Fruit fly (Drosophila melanogaster) whole organism, embryonic: Measurements from ENCODE around the gene mh.

Experiments
- Asciz ChIP-seq: fragments of 200-800 bp; sonication (Bioruptor generic); optimal IDR thresholded peaks from 2 replicates; lab custom pipeline; 2017; ENCODE audit warnings: missing biosample characterization, mild to moderate bottlenecking, missing genetic modification characterization, missing genetic modification reagents
- B-H2 ChIP-seq: fragments of 200-800 bp; sonication (Bioruptor generic); optimal IDR thresholded peaks from 2 replicates; lab custom pipeline; 2018; ENCODE audit warnings: missing biosample characterization, mild to moderate bottlenecking, missing genetic modification characterization
- BtbVII ChIP-seq: fragments of 200-800 bp; sonication (Bioruptor generic); optimal IDR thresholded peaks from 3 replicates; lab custom pipeline; 2017; ENCODE audit warnings: missing biosample characterization, mild to moderate bottlenecking, missing genetic modification characterization
- Bteb2 ChIP-seq: fragments of 200-800 bp; sonication (Bioruptor generic); optimal IDR thresholded peaks from 2 replicates; lab custom pipeline; 2016; ENCODE audit warnings: missing biosample characterization, missing genetic modification characterization
- CG10959 ChIP-seq: fragments of 200-800 bp; sonication (Bioruptor generic); IDR thresholded peaks from 2 replicates; pipeline ENCODE4 v1.3.6; 2022; ENCODE audit warnings: missing biosample characterization, missing genetic modification characterization
- CG11695 ChIP-seq: fragments of 200-800 bp; sonication (Bioruptor generic); IDR thresholded peaks from 3 replicates; pipeline ENCODE4 v1.3.6; 2022; ENCODE audit warnings: missing biosample characterization, missing genetic modification characterization
- CG13287 ChIP-seq: fragments of 200-800 bp; sonication (Bioruptor generic); IDR thresholded peaks from 2 replicates; pipeline ENCODE4 v1.3.6; 2022; ENCODE audit warnings: missing biosample characterization, missing genetic modification characterization; ENCODE audit not compliant: partially characterized antibody
- CG17802 ChIP-seq: fragments of 200-800 bp; sonication (Bioruptor generic); optimal IDR thresholded peaks from 2 replicates; lab custom pipeline; 2018; ENCODE audit warnings: missing biosample characterization, mild to moderate bottlenecking, missing genetic modification characterization, moderate library complexity
- CG1832 ChIP-seq: fragments of 200-800 bp; sonication (Bioruptor generic); optimal IDR thresholded peaks from 2 replicates; lab custom pipeline; 2017; ENCODE audit warnings: missing biosample characterization, mild to moderate bottlenecking, missing genetic modification characterization, inconsistent platforms
- CG30431 ChIP-seq: fragments of 200-800 bp; sonication (Bioruptor generic); optimal IDR thresholded peaks from 2 replicates; lab custom pipeline; 2017; ENCODE audit warnings: missing biosample characterization, missing genetic modification characterization
- CG3065 ChIP-seq: fragments of 200-800 bp; sonication (Bioruptor generic); optimal IDR thresholded peaks from 2 replicates; lab custom pipeline; 2016; ENCODE audit warnings: missing biosample characterization, missing genetic modification characterization
- CG31441 ChIP-seq: fragments of 200-800 bp; sonication (Bioruptor generic); IDR thresholded peaks from 2 replicates; pipeline ENCODE4 v1.3.6; 2022; ENCODE audit warnings: missing biosample characterization, missing genetic modification characterization
- CG33213 ChIP-seq: fragments of 200-800 bp; sonication (Bioruptor generic); optimal IDR thresholded peaks from 3 replicates; lab custom pipeline; 2016; ENCODE audit warnings: missing biosample characterization, missing genetic modification characterization
- CG3407 ChIP-seq: fragments of 200-800 bp; sonication (Bioruptor generic); optimal IDR thresholded peaks from 2 replicates; lab custom pipeline; 2018; ENCODE audit warnings: missing biosample characterization, mild to moderate bottlenecking, missing genetic modification characterization
- CG34376 ChIP-seq: fragments of 200-800 bp; sonication (Bioruptor generic); optimal IDR thresholded peaks from 2 replicates; lab custom pipeline; 2018; ENCODE audit warnings: missing biosample characterization, mild to moderate bottlenecking, missing genetic modification characterization
- CG4404 ChIP-seq: fragments of 200-800 bp; sonication (Bioruptor generic); IDR thresholded peaks from 2 replicates; pipeline ENCODE4 v1.3.6; 2022; ENCODE audit warnings: missing biosample characterization, missing genetic modification characterization
- CG4707 ChIP-seq: fragments of 200-800 bp; sonication (Bioruptor generic); optimal IDR thresholded peaks from 2 replicates; lab custom pipeline; 2018; ENCODE audit warnings: missing biosample characterization, mild to moderate bottlenecking, missing genetic modification characterization, moderate library complexity
- CG6683 ChIP-seq: fragments of 200-800 bp; sonication (Bioruptor generic); optimal IDR thresholded peaks from 2 replicates; lab custom pipeline; 2017; ENCODE audit warnings: missing biosample characterization, mild to moderate bottlenecking, missing genetic modification characterization, missing genetic modification reagents
- CG8281 ChIP-seq: fragments of 200-800 bp; sonication (Bioruptor generic); optimal IDR thresholded peaks from 2 replicates; lab custom pipeline; 2018; ENCODE audit warnings: missing biosample characterization, mild to moderate bottlenecking, missing genetic modification characterization, moderate library complexity
- CG8478 ChIP-seq: fragments of >200 bp; optimal IDR thresholded peaks from 2 replicates; lab custom pipeline; 2018
- Dp ChIP-seq: fragments of 200-800 bp; sonication (Bioruptor generic); optimal IDR thresholded peaks from 2 replicates; lab custom pipeline; 2018; ENCODE audit warnings: missing biosample characterization, mild to moderate bottlenecking, missing genetic modification characterization, moderate library complexity
- HLH4C ChIP-seq: fragments of 200-800 bp; sonication (Bioruptor generic); IDR thresholded peaks from 3 replicates; pipeline ENCODE4 v1.3.6; 2022; ENCODE audit warnings: missing biosample characterization, missing genetic modification characterization; ENCODE audit not compliant: partially characterized antibody
- HLHmδ ChIP-seq: fragments of 200-800 bp; sonication (Bioruptor generic); optimal IDR thresholded peaks from 2 replicates; lab custom pipeline; 2018; ENCODE audit warnings: missing biosample characterization, mild to moderate bottlenecking, missing genetic modification characterization, moderate library complexity
- HmgD ChIP-seq: fragments of 200-800 bp; sonication (Bioruptor generic); optimal IDR thresholded peaks from 3 replicates; lab custom pipeline; 2016; ENCODE audit warnings: missing biosample characterization, missing genetic modification characterization
- MESR4 ChIP-seq: fragments of 200-800 bp; sonication (Bioruptor generic); optimal IDR thresholded peaks from 2 replicates; lab custom pipeline; 2018; ENCODE audit warnings: missing biosample characterization, mild to moderate bottlenecking, missing genetic modification characterization, moderate library complexity
- Myb ChIP-seq: fragments of 200-800 bp; sonication (Bioruptor generic); optimal IDR thresholded peaks from 2 replicates; lab custom pipeline; 2016; ENCODE audit warnings: missing biosample characterization, missing genetic modification characterization
- NFAT ChIP-seq: fragments of 200-800 bp; sonication (Bioruptor generic); IDR thresholded peaks from 2 replicates; pipeline ENCODE4 v1.3.6; 2022; ENCODE audit warnings: missing biosample characterization, missing genetic modification characterization
- NK7.1 ChIP-seq: fragments of 200-800 bp; sonication (Bioruptor generic); optimal IDR thresholded peaks from 3 replicates; lab custom pipeline; 2016; ENCODE audit warnings: missing biosample characterization, missing genetic modification characterization
- Neu2 ChIP-seq: fragments of 200-800 bp; sonication (Bioruptor generic); optimal IDR thresholded peaks from 3 replicates; lab custom pipeline; 2016; ENCODE audit warnings: missing biosample characterization, missing genetic modification characterization, borderline replicate concordance
- Nf-YB ChIP-seq: fragments of 200-800 bp; sonication (Bioruptor generic); optimal IDR thresholded peaks from 3 replicates; lab custom pipeline; 2019; ENCODE audit warnings: missing biosample characterization, mild to moderate bottlenecking, missing genetic modification characterization, moderate library complexity
- NfI ChIP-seq: fragments of 200-800 bp; sonication (Bioruptor generic); optimal IDR thresholded peaks from 3 replicates; lab custom pipeline; 2018; ENCODE audit warnings: missing biosample characterization, mild to moderate bottlenecking, missing genetic modification characterization, moderate library complexity
- Pdp1 ChIP-seq, 2 experiments: fragments of 200-800 bp; sonication (Bioruptor generic); optimal IDR thresholded peaks; 3 replicates each; lab custom pipeline; 2016; ENCODE audit warnings: missing biosample characterization in 2 of 2, missing genetic modification characterization in 2 of 2, mild to moderate bottlenecking in 1 of 2, moderate library complexity in 1 of 2
- Ravus ChIP-seq: fragments of 200-800 bp; sonication (Bioruptor generic); IDR thresholded peaks from 2 replicates; pipeline ENCODE4 v1.3.6; 2022; ENCODE audit warnings: missing biosample characterization, missing genetic modification characterization
- Six4 ChIP-seq: fragments of 200-800 bp; sonication (Bioruptor generic); optimal IDR thresholded peaks from 2 replicates; lab custom pipeline; 2016; ENCODE audit warnings: missing biosample characterization, missing genetic modification characterization
- bigmax ChIP-seq: fragments of 200-800 bp; sonication (Bioruptor generic); optimal IDR thresholded peaks from 2 replicates; lab custom pipeline; 2018; ENCODE audit warnings: missing biosample characterization, mild to moderate bottlenecking, missing genetic modification characterization
- dati ChIP-seq: fragments of 200-800 bp; sonication (Bioruptor generic); IDR thresholded peaks from 2 replicates; pipeline ENCODE4 v1.3.6; 2022; ENCODE audit warnings: missing biosample characterization, missing genetic modification characterization
- fd96Cb ChIP-seq: fragments of 200-800 bp; sonication (Bioruptor generic); optimal IDR thresholded peaks from 2 replicates; lab custom pipeline; 2018; ENCODE audit warnings: missing biosample characterization, mild to moderate bottlenecking, missing genetic modification characterization, moderate library complexity
- gfzf ChIP-seq: fragments of 200-800 bp; sonication (Bioruptor generic); optimal IDR thresholded peaks from 2 replicates; lab custom pipeline; 2016; ENCODE audit warnings: missing biosample characterization, mild to moderate bottlenecking, missing genetic modification characterization, moderate library complexity
- h ChIP-seq: fragments of >200 bp; optimal IDR thresholded peaks from 2 replicates; lab custom pipeline; 2017
- lbe ChIP-seq: fragments of 200-800 bp; sonication (Bioruptor generic); optimal IDR thresholded peaks from 2 replicates; lab custom pipeline; 2016; ENCODE audit warnings: missing biosample characterization, mild to moderate bottlenecking, missing genetic modification characterization
- luna ChIP-seq: fragments of 200-800 bp; sonication (Bioruptor generic); optimal IDR thresholded peaks from 2 replicates; lab custom pipeline; 2016; ENCODE audit warnings: missing biosample characterization, missing genetic modification characterization
- nerfin-1 ChIP-seq: fragments of 200-800 bp; sonication (Bioruptor generic); optimal IDR thresholded peaks from 3 replicates; lab custom pipeline; 2019; ENCODE audit warnings: missing biosample characterization, mild to moderate bottlenecking, missing genetic modification characterization, moderate library complexity
- nmo ChIP-seq: fragments of 200-800 bp; sonication (Bioruptor generic); optimal IDR thresholded peaks from 2 replicates; lab custom pipeline; 2018; ENCODE audit warnings: missing biosample characterization, mild to moderate bottlenecking, missing genetic modification characterization, moderate library complexity
- sisA ChIP-seq: fragments of 200-800 bp; sonication (Bioruptor generic); IDR thresholded peaks from 2 replicates; pipeline ENCODE4 v1.3.6; 2022; ENCODE audit warnings: missing biosample characterization, missing genetic modification characterization
- unc-4 ChIP-seq: fragments of 200-800 bp; sonication (Bioruptor generic); IDR thresholded peaks from 2 replicates; pipeline ENCODE4 v1.3.6; 2022; ENCODE audit warnings: missing biosample characterization, missing genetic modification characterization; ENCODE audit not compliant: partially characterized antibody
- unpg ChIP-seq: fragments of 200-800 bp; sonication (Bioruptor generic); optimal IDR thresholded peaks from 3 replicates; lab custom pipeline; 2018; ENCODE audit warnings: missing biosample characterization, mild to moderate bottlenecking, missing genetic modification characterization, moderate library complexity
- vnd ChIP-seq: fragments of 200-800 bp; sonication (Bioruptor generic); IDR thresholded peaks from 3 replicates; pipeline ENCODE4 v1.3.6; 2022; ENCODE audit warnings: missing biosample characterization, missing genetic modification characterization; ENCODE audit not compliant: partially characterized antibody
- wdn ChIP-seq: fragments of 200-800 bp; sonication (Bioruptor generic); IDR thresholded peaks from 2 replicates; pipeline ENCODE4 v1.3.6; 2022; ENCODE audit warnings: missing biosample characterization, missing genetic modification characterization
- wek ChIP-seq: fragments of 200-800 bp; sonication (Bioruptor generic); optimal IDR thresholded peaks from 3 replicates; lab custom pipeline; 2018; ENCODE audit warnings: missing biosample characterization, mild to moderate bottlenecking, missing genetic modification characterization, moderate library complexity
- zf30C ChIP-seq: fragments of 200-800 bp; sonication (Bioruptor generic); optimal IDR thresholded peaks from 3 replicates; lab custom pipeline; 2018; ENCODE audit warnings: missing biosample characterization, mild to moderate bottlenecking, missing genetic modification characterization
- zfh2 ChIP-seq: fragments of 200-800 bp; sonication (Bioruptor generic); optimal IDR thresholded peaks from 2 replicates; lab custom pipeline; 2016; ENCODE audit warnings: missing biosample characterization, missing genetic modification characterization

The mh gene

DNA sequence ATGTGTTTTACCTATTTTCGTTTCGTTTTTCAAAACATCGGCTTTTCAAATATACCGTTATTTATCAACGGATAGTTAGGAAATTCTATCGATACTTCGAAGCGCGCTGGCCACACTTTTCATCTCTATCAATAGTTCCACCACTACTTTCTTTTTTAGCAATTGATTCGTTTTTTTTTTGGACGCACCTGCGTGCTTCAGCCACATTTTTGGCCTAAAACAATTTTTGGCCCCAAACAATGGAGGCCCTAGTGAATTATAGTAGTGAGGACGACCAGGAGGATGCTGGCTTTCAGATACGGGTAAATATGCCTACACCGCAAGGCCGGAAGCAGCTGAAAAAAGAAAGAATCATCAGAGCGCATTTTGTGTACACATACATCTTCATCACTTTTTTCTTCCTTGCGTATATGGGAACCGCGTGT lies 7.0 kb upstream of the mh start, which contains the start of gene CG6340 (continued):
- TF ChIP-seq vnd (GFP tag; lab: Robert Waterston, UW) (peak; percentile 65), HLH4C (peak; percentile 70), Nf-YB (GFP tag; lab: Kevin White, UChicago) (no peak), Ravus (no peak), NK7.1 (GFP tag; lab: Kevin White, UChicago) (no peak), CG1832 (GFP tag; lab: Kevin White, UChicago) (no peak), unc-4 (GFP tag; lab: Robert Waterston, UW) (peak; percentile 66), CG13287 (GFP tag; lab: Robert Waterston, UW) (peak; percentile 77), Asciz (GFP tag; lab: Kevin White, UChicago) (no peak), wdn (GFP tag; lab: Robert Waterston, UW) (no peak), Neu2 (no peak), Dp (peak; percentile 72), sisA (GFP tag; lab: Robert Waterston, UW) (no peak), CG3065 (GFP tag; lab: Kevin White, UChicago) (no peak), NFAT (GFP tag; lab: Robert Waterston, UW) (no peak), MESR4 (peak; percentile 80), CG3407 (GFP tag; lab: Kevin White, UChicago) (no peak), dati (GFP tag; lab: Robert Waterston, UW) (no peak), CG11695 (GFP tag; lab: Robert Waterston, UW) (no peak), zfh2 (GFP tag; lab: Kevin White, UChicago) (no peak), fd96Cb (no peak), CG17802 (tag; lab: Kevin White, UChicago) (no peak), CG4707 (GFP tag; lab: Kevin White, UChicago) (no peak), nerfin-1 (tag; lab: Kevin White, UChicago) (peak; percentile 24), CG6683 (no peak), CG8281 (tag; lab: Kevin White, UChicago) (no peak), HLHmδ (no peak), unpg (GFP tag; lab: Kevin White, UChicago) (no peak), CG34376 (GFP tag; lab: Kevin White, UChicago) (no peak), CG33213 (peak; percentile 17), wek (GFP tag; lab: Kevin White, UChicago) (no peak), Pdp1 (GFP tag; optimal IDR thresholded peaks at IDR 0.05; lab: Kevin White, UChicago) (no peak), CG31441 (GFP tag; lab: Robert Waterston, UW) (no peak), CG8478 (lab: Kevin White, UChicago) (no peak), bigmax (GFP tag; lab: Kevin White, UChicago) (no peak), gfzf (GFP tag; lab: Kevin White, UChicago) (peak; percentile 63), lbe (GFP tag; lab: Kevin White, UChicago) (no peak), CG30431 (GFP tag; lab: Kevin White, UChicago) (no peak), CG4404 (GFP tag; lab: Robert Waterston, UW) (no peak), nmo (GFP tag; lab: Kevin White, UChicago) (peak; percentile 21), BtbVII (GFP tag; lab: Kevin White, UChicago) (no peak), NfI (GFP tag; lab: Kevin White, UChicago) (no peak), Bteb2 (GFP tag; lab: Kevin White, UChicago) (no peak), CG10959 (GFP tag; lab: Robert Waterston, UW) (no peak), HmgD (GFP tag; lab: Kevin White, UChicago) (peak; percentile 13), Six4 (GFP tag; lab: Kevin White, UChicago) (no peak), Myb (GFP tag; lab: Kevin White, UChicago) (peak; percentile 97), B-H2 (GFP tag; lab: Kevin White, UChicago) (no peak), zf30C (GFP tag; lab: Kevin White, UChicago) (no peak), h (lab: Kevin White, UChicago) (no peak), luna (GFP tag; lab: Kevin White, UChicago) (no peak)
